Worm (Caenorhabditis elegans) whole organism, L2 larva: ENCODE data around the gene Y41E3.18.

ENCODE experiments used
- F13H6.1 ChIP-seq: sonication (generic microtip); optimal IDR thresholded peaks from 2 replicates; lab custom pipeline; 2016; ENCODE audit warnings: missing genetic modification characterization, missing compliant biosample characterization
- R02D3.7 ChIP-seq: fragments of 150-350 bp; optimal IDR thresholded peaks from 2 replicates; lab custom pipeline; 2014; ENCODE audit warnings: missing biosample characterization, missing genetic modification characterization
- ama-1 ChIP-seq: fragments of 150-350 bp; optimal IDR thresholded peaks from 2 replicates; lab custom pipeline; 2018; ENCODE audit warnings: inconsistent platforms
- ceh-82 ChIP-seq: fragments of 150-350 bp; optimal IDR thresholded peaks from 2 replicates; lab custom pipeline; 2014; ENCODE audit warnings: missing biosample characterization, missing genetic modification characterization
- fos-1 ChIP-seq: fragments of 150-350 bp; optimal IDR thresholded peaks from 2 replicates; lab custom pipeline; 2014; ENCODE audit warnings: missing biosample characterization, missing genetic modification characterization
- snpc-4 ChIP-seq: fragments of 150-350 bp; optimal IDR thresholded peaks from 2 replicates; lab custom pipeline; 2014; ENCODE audit warnings: missing biosample characterization, missing genetic modification characterization
- unc-62 ChIP-seq: fragments of 150-350 bp; optimal IDR thresholded peaks from 2 replicates; lab custom pipeline; 2014; ENCODE audit warnings: missing biosample characterization, missing genetic modification reagents, missing genetic modification characterization

ce11 chrIV:15020958-15021357, 44.6 kb downstream of the Y41E3.18 start:
- TF ChIP-seq snpc-4 (no peak), ceh-82 (tag; lab: Kevin White, UChicago) (no peak), F13H6.1 (tag; lab: Kevin White, UChicago) (peak; percentile 33), unc-62 (no peak), ama-1 (lab: Kevin White, UChicago) (no peak), fos-1 (tag; lab: Kevin White, UChicago) (no peak), R02D3.7 (tag; lab: Kevin White, UChicago) (no peak)
